Fruit fly (Drosophila melanogaster): ENCODE measurements around the gene CG6693.

Gene CG6693

dm6 chr3R:11196648-11197388, 24.6 kb downstream of the CG6693 start (continued):
- TF ChIP-seq achi (GFP tag; optimal IDR thresholded peaks at IDR 0.05) (peak; percentile 99), CG11762 (GFP tag; optimal IDR thresholded peaks at IDR 0.05; ENCODE audit: insufficient read depth) (peak; percentile 95), Sox102F (GFP tag; optimal IDR thresholded peaks at IDR 0.05) (peak; percentile 95), CG3919 (GFP tag; optimal IDR thresholded peaks at IDR 0.05) (peak; percentile 97), CG8632 (GFP tag; optimal IDR thresholded peaks at IDR 0.05) (peak; percentile 99), svp (GFP tag) (peak; percentile 99), pdm3 (GFP tag; optimal IDR thresholded peaks at IDR 0.05) (peak; percentile 97), Eip78C (GFP tag) (peak; percentile 100), CG8319 (GFP tag; optimal IDR thresholded peaks at IDR 0.05) (peak; percentile 94), Smox (GFP tag; optimal IDR thresholded peaks at IDR 0.05) (peak; percentile 96), CG10631 (GFP tag; optimal IDR thresholded peaks at IDR 0.05) (peak; percentile 99), Eip93F (GFP tag; optimal IDR thresholded peaks at IDR 0.05) (peak; percentile 85)

- TF ChIP-seq ss (GFP tag; optimal IDR thresholded peaks at IDR 0.05) (no peak), Eip78C (GFP tag) (no peak), Met (GFP tag; optimal IDR thresholded peaks at IDR 0.05) (no peak), acj6 (GFP tag; optimal IDR thresholded peaks at IDR 0.05) (no peak), achi (GFP tag; optimal IDR thresholded peaks at IDR 0.05) (no peak), Hr38 (GFP tag; optimal IDR thresholded peaks at IDR 0.05) (no peak), Eip93F (GFP tag; optimal IDR thresholded peaks at IDR 0.05) (no peak), CG6808 (GFP tag; optimal IDR thresholded peaks at IDR 0.05) (no peak), CG6276 (GFP tag; optimal IDR thresholded peaks at IDR 0.05) (no peak), dac (GFP tag; optimal IDR thresholded peaks at IDR 0.05) (no peak), Smox (GFP tag; optimal IDR thresholded peaks at IDR 0.05) (no peak)
Measured at dm6 chr3R:11195792-11196191, 25.6 kb downstream of the CG6693 start, which contains the start of gene CG18577. Gene CG18577 (plus strand): TSS chr3R:11196092.

- TF ChIP-seq Lpt (GFP tag; optimal IDR thresholded peaks at IDR 0.05): no peak
- TF ChIP-seq lz (GFP tag; optimal IDR thresholded peaks at IDR 0.05): no peak
- TF ChIP-seq fkh (GFP tag; optimal IDR thresholded peaks at IDR 0.05): peak; percentile 47
Measured at dm6 chr3R:11178300-11178699, 43.1 kb downstream of the CG6693 start.

dm6 chr3R:11177579-11177978, 43.9 kb downstream of the CG6693 start:
- no peak for TF ChIP-seq esn (GFP tag; optimal IDR thresholded peaks at IDR 0.05)
- TF ChIP-seq CG11294 (GFP tag; IDR thresholded peaks at IDR 0.05): no peak
- no peak for TF ChIP-seq Gug (GFP tag; IDR thresholded peaks at IDR 0.05)
- TF ChIP-seq CG3919 (GFP tag; optimal IDR thresholded peaks at IDR 0.05): no peak
- TF ChIP-seq acj6 (GFP tag; optimal IDR thresholded peaks at IDR 0.05): no peak
- no peak for TF ChIP-seq OdsH (GFP tag; optimal IDR thresholded peaks at IDR 0.05)
- TF ChIP-seq CG4318 (GFP tag; optimal IDR thresholded peaks at IDR 0.05): no peak
- TF ChIP-seq CG11762 (GFP tag; optimal IDR thresholded peaks at IDR 0.05; ENCODE audit: insufficient read depth): no peak
- no peak for TF ChIP-seq CG6163 (GFP tag; IDR thresholded peaks at IDR 0.05)
- TF ChIP-seq eg (GFP tag; IDR thresholded peaks at IDR 0.05): no peak
- TF ChIP-seq Ets96B (tag; optimal IDR thresholded peaks at IDR 0.05): no peak
- TF ChIP-seq cyc (GFP tag; optimal IDR thresholded peaks at IDR 0.05): no peak
- no peak for TF ChIP-seq Lpt (GFP tag; optimal IDR thresholded peaks at IDR 0.05)
- no peak for TF ChIP-seq pdm3 (GFP tag; optimal IDR thresholded peaks at IDR 0.05)
- no peak for TF ChIP-seq CG7368 (GFP tag; optimal IDR thresholded peaks at IDR 0.05)
- no peak for TF ChIP-seq Sox102F (GFP tag; optimal IDR thresholded peaks at IDR 0.05)
- TF ChIP-seq CG34406 (GFP tag; optimal IDR thresholded peaks at IDR 0.05): no peak
- no peak for TF ChIP-seq CG8119 (GFP tag; IDR thresholded peaks at IDR 0.05)
